Worm (Caenorhabditis elegans) whole organism, early embryonic: ENCODE results near the gene C13C4.6.

Experiments
- B0310.2 ChIP-seq: sonication (generic microtip); optimal IDR thresholded peaks from 2 replicates; lab custom pipeline; 2016; ENCODE audit warnings: mild to moderate bottlenecking, missing genetic modification characterization, missing compliant biosample characterization
- ama-1 ChIP-seq: fragments of 150-350 bp; optimal IDR thresholded peaks from 2 replicates; lab custom pipeline; 2014
- ceh-36 ChIP-seq: sonication (generic microtip); optimal IDR thresholded peaks from 2 replicates; lab custom pipeline; 2016; ENCODE audit warnings: missing genetic modification characterization, inconsistent platforms, missing compliant biosample characterization
- ets-7 ChIP-seq: sonication (generic microtip); optimal IDR thresholded peaks from 2 replicates; lab custom pipeline; 2016; ENCODE audit warnings: missing genotype, missing genetic modification characterization, missing compliant biosample characterization
- flt-1 ChIP-seq: fragments of 200-800 bp; sonication (Bioruptor generic); IDR thresholded peaks from 2 replicates; pipeline ENCODE4 v1.3.6; 2022; ENCODE audit warnings: missing genetic modification characterization, missing compliant biosample characterization
- scrt-1 ChIP-seq: fragments of 200-800 bp; sonication (Bioruptor generic); IDR thresholded peaks from 2 replicates; pipeline ENCODE4 v1.3.6; 2022; ENCODE audit warnings: missing genetic modification characterization, missing compliant biosample characterization
- tbx-11 ChIP-seq: fragments of 200-800 bp; sonication (Bioruptor generic); IDR thresholded peaks from 2 replicates; pipeline ENCODE4 v1.3.6; 2022; ENCODE audit warnings: missing genetic modification characterization, missing compliant biosample characterization

DNA sequence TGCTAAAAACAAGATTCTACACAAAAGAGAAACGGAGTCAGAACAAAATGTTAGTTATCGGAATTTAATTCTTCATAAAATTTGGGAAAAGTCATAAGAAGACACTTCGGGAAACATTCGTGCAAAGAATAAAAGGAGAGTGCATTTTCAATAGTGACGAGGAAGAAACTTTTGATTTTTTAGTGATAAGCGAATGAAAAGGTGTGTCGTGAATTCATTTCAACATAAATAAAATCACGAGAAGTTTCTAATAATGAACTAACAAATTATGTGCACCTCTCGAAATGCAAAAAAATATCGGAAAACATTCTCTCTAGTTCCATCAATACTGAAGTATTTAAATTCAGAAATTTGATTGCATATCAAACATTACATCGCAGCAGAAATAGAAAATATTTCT lies 45.4 kb upstream of the C13C4.6 start:
- TF ChIP-seq ets-7 (tag; lab: Kevin White, UChicago) (no peak), B0310.2 (tag; lab: Kevin White, UChicago) (no peak), ama-1 (lab: Kevin White, UChicago) (no peak), tbx-11 (GFP tag; lab: Robert Waterston, UW) (no peak), scrt-1 (GFP tag; lab: Robert Waterston, UW) (no peak), ceh-36 (tag; lab: Kevin White, UChicago) (no peak), flt-1 (GFP tag; lab: Robert Waterston, UW) (no peak)
